Worm (Caenorhabditis elegans) whole organism, L3 larva: ENCODE measurements around the gene ZK662.5.

Experiments used
- daf-12 ChIP-seq: fragments of 150-350 bp; optimal IDR thresholded peaks from 2 replicates; lab custom pipeline; 2014; ENCODE audit warnings: missing biosample characterization, missing genetic modification reagents, missing genetic modification characterization
- mdl-1 ChIP-seq: fragments of 150-350 bp; optimal IDR thresholded peaks from 2 replicates; lab custom pipeline; 2014; ENCODE audit warnings: missing biosample characterization, missing genetic modification characterization
- nhr-11 ChIP-seq: fragments of 150-350 bp; optimal IDR thresholded peaks from 2 replicates; lab custom pipeline; 2014; ENCODE audit warnings: missing biosample characterization, missing genetic modification characterization
- nhr-67 ChIP-seq: fragments of 150-350 bp; optimal IDR thresholded peaks from 2 replicates; lab custom pipeline; 2014; ENCODE audit warnings: missing biosample characterization, missing genetic modification characterization
- zag-1 ChIP-seq: fragments of 150-350 bp; optimal IDR thresholded peaks from 2 replicates; lab custom pipeline; 2014; ENCODE audit warnings: missing biosample characterization, missing genetic modification characterization

ce11 chrX:15770787-15771186, 49.3 kb downstream of the ZK662.5 start:
- TF ChIP-seq zag-1 (tag; lab: Kevin White, UChicago) (no peak), mdl-1 (tag; lab: Kevin White, UChicago) (no peak), nhr-67 (tag; lab: Kevin White, UChicago) (no peak), nhr-11 (tag; lab: Kevin White, UChicago) (no peak), daf-12 (tag; lab: Kevin White, UChicago) (no peak)
